Fruit fly (Drosophila melanogaster) whole organism, embryonic: ENCODE results near the gene Ufd4.

Experiments used
- Atf-2 ChIP-seq: fragments of 200-800 bp; sonication (Bioruptor generic); optimal IDR thresholded peaks from 2 replicates; lab custom pipeline; 2016; ENCODE audit warnings: missing biosample characterization, missing genetic modification characterization
- CG10321 ChIP-seq: fragments of 200-800 bp; sonication (Bioruptor generic); IDR thresholded peaks from 2 replicates; pipeline ENCODE4 v1.3.6; 2022; ENCODE audit warnings: missing biosample characterization, missing genetic modification characterization
- CG10462 ChIP-seq: fragments of 200-800 bp; sonication (Bioruptor generic); optimal IDR thresholded peaks from 2 replicates; lab custom pipeline; 2016; ENCODE audit warnings: missing biosample characterization, missing genetic modification characterization
- CG12299 ChIP-seq: fragments of 200-800 bp; sonication (Bioruptor generic); optimal IDR thresholded peaks from 2 replicates; lab custom pipeline; 2018; ENCODE audit warnings: missing biosample characterization, mild to moderate bottlenecking, missing genetic modification characterization
- CG12744 ChIP-seq: fragments of 200-800 bp; sonication (Bioruptor generic); optimal IDR thresholded peaks from 2 replicates; lab custom pipeline; 2016; ENCODE audit warnings: missing biosample characterization, missing genetic modification characterization
- CG14050 ChIP-seq: fragments of 200-800 bp; sonication (Bioruptor generic); IDR thresholded peaks from 3 replicates; pipeline ENCODE4 v1.3.6; 2022; ENCODE audit warnings: missing biosample characterization, missing genetic modification characterization
- CG14441 ChIP-seq: fragments of 200-800 bp; sonication (Bioruptor generic); IDR thresholded peaks from 2 replicates; pipeline ENCODE4 v1.3.6; 2022; ENCODE audit warnings: missing biosample characterization, missing genetic modification characterization
- CG14860 ChIP-seq: fragments of 200-800 bp; sonication (Bioruptor generic); IDR thresholded peaks from 3 replicates; pipeline ENCODE4 v1.3.6; 2022; ENCODE audit warnings: missing biosample characterization, missing genetic modification characterization; ENCODE audit not compliant: partially characterized antibody
- CG17328 ChIP-seq: fragments of 200-800 bp; sonication (Bioruptor generic); IDR thresholded peaks from 2 replicates; pipeline ENCODE4 v1.3.6; 2022; ENCODE audit warnings: missing biosample characterization, missing genetic modification characterization
- CG17359 ChIP-seq: fragments of 200-800 bp; sonication (Bioruptor generic); optimal IDR thresholded peaks from 3 replicates; lab custom pipeline; 2018; ENCODE audit warnings: missing biosample characterization, mild to moderate bottlenecking, missing genetic modification characterization, moderate library complexity
- CG2678 ChIP-seq: fragments of 200-800 bp; sonication (Bioruptor generic); optimal IDR thresholded peaks from 3 replicates; lab custom pipeline; 2019; ENCODE audit warnings: missing biosample characterization, mild to moderate bottlenecking, missing genetic modification characterization, moderate library complexity
- CG2875 ChIP-seq: fragments of 200-800 bp; sonication (Bioruptor generic); optimal IDR thresholded peaks from 2 replicates; lab custom pipeline; 2017; ENCODE audit warnings: missing biosample characterization, mild to moderate bottlenecking, missing genetic modification characterization, missing genetic modification reagents
- CG30020 ChIP-seq: fragments of 200-800 bp; optimal IDR thresholded peaks from 2 replicates; lab custom pipeline; 2019; ENCODE audit warnings: missing biosample characterization, mild to moderate bottlenecking, missing genetic modification characterization, moderate library complexity
- CG34376 ChIP-seq: fragments of 200-800 bp; sonication (Bioruptor generic); optimal IDR thresholded peaks from 2 replicates; lab custom pipeline; 2018; ENCODE audit warnings: missing biosample characterization, mild to moderate bottlenecking, missing genetic modification characterization
- CG4328 ChIP-seq: fragments of 200-800 bp; sonication (Bioruptor generic); optimal IDR thresholded peaks from 3 replicates; lab custom pipeline; 2017; ENCODE audit warnings: missing biosample characterization, missing genetic modification reagents, missing genetic modification characterization
- CG6654 ChIP-seq: fragments of 200-800 bp; sonication (Bioruptor generic); optimal IDR thresholded peaks from 2 replicates; lab custom pipeline; 2017; ENCODE audit warnings: missing biosample characterization, mild to moderate bottlenecking, missing genetic modification characterization
- CG6813 ChIP-seq: fragments of 200-800 bp; sonication (Bioruptor generic); optimal IDR thresholded peaks from 2 replicates; lab custom pipeline; 2017; ENCODE audit warnings: missing biosample characterization, missing genetic modification characterization, mild to moderate bottlenecking, moderate library complexity, missing genetic modification reagents
- CG6854 ChIP-seq: fragments of 200-800 bp; sonication (Bioruptor generic); optimal IDR thresholded peaks from 3 replicates; lab custom pipeline; 2017; ENCODE audit warnings: missing biosample characterization, mild to moderate bottlenecking, missing genetic modification characterization
- CG7271 ChIP-seq: fragments of 200-800 bp; sonication (Bioruptor generic); optimal IDR thresholded peaks from 2 replicates; lab custom pipeline; 2018; ENCODE audit warnings: missing biosample characterization, mild to moderate bottlenecking, missing genetic modification characterization, moderate library complexity
- Dip2 ChIP-seq: fragments of 200-800 bp; sonication (Bioruptor generic); IDR thresholded peaks from 2 replicates; pipeline ENCODE4 v1.3.6; 2022; ENCODE audit warnings: missing biosample characterization, missing genetic modification characterization
- Dll ChIP-seq: fragments of 200-800 bp; sonication (Bioruptor generic); IDR thresholded peaks from 4 replicates; pipeline ENCODE4 v1.3.6; 2022; ENCODE audit warnings: missing biosample characterization, missing genetic modification characterization; ENCODE audit not compliant: partially characterized antibody
- E2f1 ChIP-seq: fragments of 200-800 bp; sonication (Bioruptor generic); IDR thresholded peaks from 2 replicates; pipeline ENCODE4 v1.3.6; 2022; ENCODE audit warnings: missing biosample characterization, missing genetic modification characterization
- E2f2 ChIP-seq: fragments of 200-800 bp; sonication (Bioruptor generic); IDR thresholded peaks from 2 replicates; pipeline ENCODE4 v1.3.6; 2022; ENCODE audit warnings: missing biosample characterization, missing genetic modification characterization
- Elba2 ChIP-seq: fragments of 200-800 bp; sonication (Bioruptor generic); optimal IDR thresholded peaks from 3 replicates; lab custom pipeline; 2016; ENCODE audit warnings: missing biosample characterization, missing genetic modification characterization
- Gug ChIP-seq: fragments of 200-800 bp; sonication (Bioruptor generic); IDR thresholded peaks from 4 replicates; pipeline ENCODE4 v1.3.6; 2022; ENCODE audit warnings: missing biosample characterization, missing genetic modification characterization
- HHEX ChIP-seq: fragments of 200-800 bp; sonication (Bioruptor generic); optimal IDR thresholded peaks from 3 replicates; lab custom pipeline; 2017; ENCODE audit warnings: missing biosample characterization, mild to moderate bottlenecking, missing genetic modification characterization, missing genetic modification reagents
- Hmx ChIP-seq: fragments of 200-800 bp; sonication (Bioruptor generic); optimal IDR thresholded peaks from 2 replicates; lab custom pipeline; 2016; ENCODE audit warnings: missing biosample characterization, missing genetic modification characterization
- Lim3 ChIP-seq: fragments of 200-800 bp; sonication (Bioruptor generic); IDR thresholded peaks from 2 replicates; pipeline ENCODE4 v1.3.6; 2022; ENCODE audit warnings: missing biosample characterization, missing genetic modification characterization
- Med ChIP-seq: fragments of 200-800 bp; sonication (Bioruptor generic); peaks from one replicate; lab custom pipeline; 2016; ENCODE audit warnings: missing biosample characterization, missing genetic modification characterization, mild to moderate bottlenecking, inconsistent platforms, moderate library complexity
- Neu2 ChIP-seq: fragments of 200-800 bp; sonication (Bioruptor generic); optimal IDR thresholded peaks from 3 replicates; lab custom pipeline; 2016; ENCODE audit warnings: missing biosample characterization, missing genetic modification characterization, borderline replicate concordance
- Oaz ChIP-seq: fragments of 200-800 bp; sonication (Bioruptor generic); IDR thresholded peaks from 2 replicates; pipeline ENCODE4 v1.3.6; 2022; ENCODE audit warnings: missing biosample characterization, missing genetic modification characterization
- Rx ChIP-seq: fragments of 200-800 bp; sonication (Bioruptor generic); IDR thresholded peaks from 2 replicates; pipeline ENCODE4 v1.3.6; 2022; ENCODE audit warnings: missing biosample characterization, missing genetic modification characterization
- TFAM ChIP-seq: fragments of 200-800 bp; sonication (Bioruptor generic); optimal IDR thresholded peaks from 2 replicates; lab custom pipeline; 2017; ENCODE audit warnings: missing biosample characterization, missing genetic modification characterization, inconsistent platforms
- ap ChIP-seq: fragments of 200-800 bp; sonication (Bioruptor generic); IDR thresholded peaks from 2 replicates; pipeline ENCODE4 v1.3.6; 2022; ENCODE audit warnings: missing biosample characterization, missing genetic modification characterization
- ash1 ChIP-seq: fragments of 200-800 bp; sonication (Bioruptor generic); optimal IDR thresholded peaks from 2 replicates; lab custom pipeline; 2018; ENCODE audit warnings: missing biosample characterization, mild to moderate bottlenecking, missing genetic modification characterization
- btn ChIP-seq: fragments of 200-800 bp; sonication (Bioruptor generic); optimal IDR thresholded peaks from 2 replicates; lab custom pipeline; 2016; ENCODE audit warnings: missing biosample characterization, missing genetic modification characterization
- cg ChIP-seq: fragments of 200-800 bp; sonication (Bioruptor generic); optimal IDR thresholded peaks from 3 replicates; lab custom pipeline; 2019; ENCODE audit warnings: missing biosample characterization, mild to moderate bottlenecking, missing genetic modification characterization, moderate library complexity
- hbn ChIP-seq: fragments of 200-800 bp; sonication (Bioruptor generic); IDR thresholded peaks from 2 replicates; pipeline ENCODE4 v1.3.6; 2022; ENCODE audit warnings: missing biosample characterization, missing genetic modification characterization; ENCODE audit not compliant: partially characterized antibody
- ind ChIP-seq: fragments of 200-800 bp; sonication (Bioruptor generic); optimal IDR thresholded peaks from 3 replicates; lab custom pipeline; 2016; ENCODE audit warnings: missing biosample characterization, missing genetic modification characterization
- kah ChIP-seq: fragments of 200-800 bp; sonication (Bioruptor generic); optimal IDR thresholded peaks from 2 replicates; lab custom pipeline; 2018; ENCODE audit warnings: missing biosample characterization, mild to moderate bottlenecking, missing genetic modification characterization
- lola ChIP-seq, 3 experiments: fragments of >200 bp in 2 of 3; fragments of 200-800 bp in 1 of 3; sonication (Bioruptor generic) in 1 of 3; optimal IDR thresholded peaks; 2 replicates each; lab custom pipeline; 2017 to 2019; ENCODE audit warnings: missing biosample characterization in 3 of 3, missing genetic modification characterization in 3 of 3, mild to moderate bottlenecking in 1 of 3, moderate library complexity in 1 of 3
- mld ChIP-seq: fragments of 200-800 bp; sonication (Bioruptor generic); IDR thresholded peaks from 3 replicates; pipeline ENCODE4 v1.3.6; 2022; ENCODE audit warnings: missing biosample characterization, missing genetic modification characterization; ENCODE audit not compliant: partially characterized antibody
- pros ChIP-seq: fragments of 200-800 bp; sonication (Bioruptor generic); optimal IDR thresholded peaks from 3 replicates; lab custom pipeline; 2019; ENCODE audit warnings: missing biosample characterization, mild to moderate bottlenecking, missing genetic modification characterization, moderate library complexity
- ranshi ChIP-seq: fragments of 200-800 bp; sonication (Bioruptor generic); IDR thresholded peaks from 2 replicates; pipeline ENCODE4 v1.3.6; 2022; ENCODE audit warnings: missing biosample characterization, missing genetic modification characterization
- schlank ChIP-seq: fragments of 200-800 bp; sonication (Bioruptor generic); optimal IDR thresholded peaks from 2 replicates; lab custom pipeline; 2018; ENCODE audit warnings: missing biosample characterization, mild to moderate bottlenecking, missing genetic modification characterization
- sisA ChIP-seq: fragments of 200-800 bp; sonication (Bioruptor generic); IDR thresholded peaks from 2 replicates; pipeline ENCODE4 v1.3.6; 2022; ENCODE audit warnings: missing biosample characterization, missing genetic modification characterization
- sna ChIP-seq: fragments of 200-800 bp; sonication (Bioruptor generic); IDR thresholded peaks from 2 replicates; pipeline ENCODE4 v1.3.6; 2022; ENCODE audit warnings: missing biosample characterization, missing genetic modification characterization; ENCODE audit not compliant: partially characterized antibody
- stc ChIP-seq: fragments of 200-800 bp; sonication (Bioruptor generic); IDR thresholded peaks from 2 replicates; pipeline ENCODE4 v1.3.6; 2022; ENCODE audit warnings: missing biosample characterization, missing genetic modification characterization
- tio ChIP-seq: fragments of 200-800 bp; sonication (Bioruptor generic); optimal IDR thresholded peaks from 2 replicates; lab custom pipeline; 2017; ENCODE audit warnings: missing biosample characterization, missing genetic modification characterization, inconsistent platforms
- zfh2 ChIP-seq: fragments of 200-800 bp; sonication (Bioruptor generic); optimal IDR thresholded peaks from 2 replicates; lab custom pipeline; 2016; ENCODE audit warnings: missing biosample characterization, missing genetic modification characterization

Gene Ufd4

dm6 chr2L:10232152-10232816, 59.9 kb downstream of the Ufd4 start, which contains the start of gene eEF1delta (continued):
- TF ChIP-seq CG7271 (tag; lab: Kevin White, UChicago) (no peak), CG12299 (no peak), cg (GFP tag; lab: Kevin White, UChicago) (no peak), CG10462 (GFP tag; lab: Kevin White, UChicago) (no peak), stc (GFP tag; lab: Robert Waterston, UW) (no peak), kah (no peak), E2f1 (GFP tag; lab: Robert Waterston, UW) (no peak), Elba2 (no peak), CG14860 (GFP tag; lab: Robert Waterston, UW) (no peak), CG10321 (no peak), tio (GFP tag; lab: Kevin White, UChicago) (no peak), CG6813 (GFP tag; lab: Kevin White, UChicago) (no peak), Gug (GFP tag; lab: Robert Waterston, UW) (no peak), Hmx (GFP tag; lab: Kevin White, UChicago) (no peak), hbn (GFP tag; lab: Robert Waterston, UW) (peak; percentile 14; the same call in 1 of the 2 replicates), Neu2 (GFP tag; lab: Kevin White, UChicago) (no peak), Dip2 (GFP tag; lab: Robert Waterston, UW) (no peak), CG34376 (no peak), btn (GFP tag; lab: Kevin White, UChicago) (no peak), schlank (tag; lab: Kevin White, UChicago) (no peak), CG12744 (no peak), CG2875 (GFP tag; lab: Kevin White, UChicago) (no peak), zfh2 (no peak), pros (GFP tag; lab: Kevin White, UChicago) (no peak), CG6654 (GFP tag; lab: Kevin White, UChicago) (no peak), CG4328 (GFP tag; lab: Kevin White, UChicago) (no peak), sna (GFP tag; lab: Robert Waterston, UW) (no peak), sisA (GFP tag; lab: Robert Waterston, UW) (no peak), CG14441 (no peak), CG2678 (no peak), Oaz (GFP tag; lab: Robert Waterston, UW) (no peak), ind (GFP tag; lab: Kevin White, UChicago) (no peak), CG17328 (GFP tag; lab: Robert Waterston, UW) (no peak), lola (GFP tag; optimal IDR thresholded peaks at IDR 0.05; lab: Kevin White, UChicago) (no peak), Lim3 (no peak), CG6854 (GFP tag; lab: Kevin White, UChicago) (no peak), Atf-2 (GFP tag; lab: Kevin White, UChicago) (no peak), TFAM (no peak), HHEX (GFP tag; lab: Kevin White, UChicago) (no peak), ranshi (no peak), ap (GFP tag; lab: Robert Waterston, UW) (no peak), CG17359 (no peak), Rx (GFP tag; lab: Robert Waterston, UW) (no peak), Dll (GFP tag; lab: Robert Waterston, UW) (0 out of 4 replicates have a peak, but pooled peaks have one; percentile 21), CG14050 (no peak), E2f2 (no peak), CG30020 (peak; percentile 97), ash1 (GFP tag; lab: Kevin White, UChicago) (no peak), Med (GFP tag; lab: Kevin White, UChicago) (peak; percentile 55), mld (GFP tag; lab: Robert Waterston, UW) (no peak)
